Worm (Caenorhabditis elegans) whole organism, midembryonic: ENCODE measurements around the gene sea-2.

Experiments
- cog-1 ChIP-seq: sonication (generic microtip); optimal IDR thresholded peaks from 2 replicates; lab custom pipeline; 2016; ENCODE audit warnings: missing genetic modification characterization, missing compliant biosample characterization
- flt-1 ChIP-seq: fragments of 200-800 bp; sonication (Bioruptor generic); IDR thresholded peaks from 2 replicates; pipeline ENCODE4 v1.3.6; 2022; ENCODE audit warnings: missing genetic modification characterization, missing compliant biosample characterization
- klf-2 ChIP-seq: fragments of 200-800 bp; sonication (Bioruptor generic); conservative IDR thresholded peaks from 2 replicates; pipeline ENCODE4 v1.3.6; 2022; ENCODE audit warnings: missing genetic modification reagents, missing genetic modification characterization, missing compliant biosample characterization
- med-1 ChIP-seq: sonication (generic microtip); optimal IDR thresholded peaks from 2 replicates; lab custom pipeline; 2017; ENCODE audit warnings: missing genetic modification characterization, mild to moderate bottlenecking, missing compliant biosample characterization, antibody characterized with exemption, missing genetic modification reagents; ENCODE audit not compliant: insufficient read depth
- ztf-29 ChIP-seq: fragments of 200-800 bp; sonication (Bioruptor generic); IDR thresholded peaks from 2 replicates; pipeline ENCODE4 v1.3.6; 2022; ENCODE audit warnings: missing genetic modification reagents, missing genetic modification characterization, missing compliant biosample characterization

DNA sequence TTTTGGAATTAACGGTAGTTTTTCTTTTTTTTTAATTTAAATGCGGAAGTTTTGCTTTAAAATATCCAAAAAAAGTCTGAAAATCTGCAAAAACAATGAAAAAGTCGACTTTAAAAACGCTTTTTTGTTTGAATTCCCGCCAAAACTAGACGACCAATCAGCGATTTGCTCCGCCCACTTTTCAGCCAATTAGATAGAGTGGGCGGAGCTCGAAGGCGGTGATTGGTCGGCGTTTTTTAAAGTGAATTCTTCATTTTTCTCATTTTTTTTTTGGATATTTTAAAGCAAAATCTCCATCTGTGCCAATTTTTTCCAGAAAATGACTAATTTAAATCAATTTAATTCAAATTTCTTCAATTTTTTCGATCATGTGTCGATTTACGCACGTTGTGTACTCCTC, 18.9 kb upstream of the sea-2 start:
- no peak for TF ChIP-seq ztf-29 (GFP tag; lab: Robert Waterston, UW)
- no peak for TF ChIP-seq flt-1 (GFP tag; lab: Robert Waterston, UW)
- TF ChIP-seq klf-2 (GFP tag; lab: Robert Waterston, UW) = no peak
- no peak for TF ChIP-seq med-1 (GFP tag; lab: Kevin White, UChicago)
- TF ChIP-seq cog-1 (tag; lab: Kevin White, UChicago) = no peak
